Worm (Caenorhabditis elegans) whole organism, midembryonic: ENCODE results near the gene F26G1.9.

ENCODE experiments used
- cog-1 ChIP-seq: sonication (generic microtip); optimal IDR thresholded peaks from 2 replicates; lab custom pipeline; 2016; ENCODE audit warnings: missing genetic modification characterization, missing compliant biosample characterization
- flt-1 ChIP-seq: fragments of 200-800 bp; sonication (Bioruptor generic); IDR thresholded peaks from 2 replicates; pipeline ENCODE4 v1.3.6; 2022; ENCODE audit warnings: missing genetic modification characterization, missing compliant biosample characterization

DNA sequence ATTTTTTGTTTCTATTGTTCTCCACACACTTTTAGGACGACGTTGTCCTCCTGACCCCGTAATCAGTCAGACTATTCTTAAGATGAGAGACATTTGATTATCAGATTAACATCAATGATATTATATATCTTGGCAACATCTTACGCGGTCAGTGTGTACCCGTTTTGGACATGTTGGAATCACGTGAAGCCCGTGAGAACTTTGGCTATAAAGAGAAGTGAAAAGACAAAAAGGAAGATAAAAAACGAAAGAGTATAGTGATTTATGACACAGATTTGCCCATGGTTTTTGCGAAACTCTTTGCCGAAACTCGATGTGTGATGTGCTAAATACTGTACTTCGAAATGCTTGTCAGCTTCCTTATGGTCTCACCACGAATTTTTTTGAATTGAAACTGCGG, 28.5 kb downstream of the F26G1.9 start:
- TF ChIP-seq cog-1 (tag; lab: Kevin White, UChicago) = no peak
- no peak for TF ChIP-seq flt-1 (GFP tag; lab: Robert Waterston, UW)
